Fruit fly (Drosophila melanogaster) whole organism, adult: Measurements from ENCODE around the gene CG31145.

Source experiments
- CG12768 ChIP-seq: fragments of 200-800 bp; sonication (Bioruptor generic); optimal IDR thresholded peaks from 2 replicates; lab custom pipeline; 2017; ENCODE audit warnings: missing biosample characterization, missing genetic modification characterization, mild to moderate bottlenecking, moderate library complexity, missing genetic modification reagents
- CG14711 ChIP-seq: fragments of 200-800 bp; sonication (Bioruptor generic); optimal IDR thresholded peaks from 2 replicates; lab custom pipeline; 2018; ENCODE audit warnings: missing biosample characterization, mild to moderate bottlenecking, missing genetic modification characterization, moderate library complexity
- CG1620 ChIP-seq: fragments of 200-800 bp; sonication (Bioruptor generic); optimal IDR thresholded peaks from 2 replicates; lab custom pipeline; 2016; ENCODE audit warnings: missing biosample characterization, missing genetic modification characterization
- CG5204 ChIP-seq: fragments of 200-800 bp; sonication (Bioruptor generic); optimal IDR thresholded peaks from 2 replicates; lab custom pipeline; 2016; ENCODE audit warnings: missing biosample characterization, missing genetic modification characterization
- CG7045 ChIP-seq: fragments of 200-800 bp; sonication (Bioruptor generic); optimal IDR thresholded peaks from 2 replicates; lab custom pipeline; 2017; ENCODE audit warnings: missing biosample characterization, mild to moderate bottlenecking, missing genetic modification characterization
- CG7101 ChIP-seq: fragments of 200-800 bp; sonication (Bioruptor generic); optimal IDR thresholded peaks from 2 replicates; lab custom pipeline; 2018; ENCODE audit warnings: missing biosample characterization, mild to moderate bottlenecking, missing genetic modification characterization, moderate library complexity
- Clk ChIP-seq: fragments of 200-800 bp; sonication (Bioruptor generic); optimal IDR thresholded peaks from 2 replicates; lab custom pipeline; 2017; ENCODE audit warnings: missing biosample characterization, missing genetic modification characterization
- Hr96 ChIP-seq: fragments of 200-800 bp; sonication (Bioruptor generic); optimal IDR thresholded peaks from 2 replicates; lab custom pipeline; 2016; ENCODE audit warnings: missing biosample characterization, missing genetic modification characterization
- bab1 ChIP-seq: fragments of 200-800 bp; sonication (Bioruptor generic); optimal IDR thresholded peaks from 3 replicates; lab custom pipeline; 2019; ENCODE audit warnings: missing biosample characterization, mild to moderate bottlenecking, missing genetic modification characterization, moderate library complexity
- cic ChIP-seq: fragments of 200-800 bp; sonication (Bioruptor generic); optimal IDR thresholded peaks from 2 replicates; lab custom pipeline; 2017; ENCODE audit warnings: missing biosample characterization, mild to moderate bottlenecking, missing genetic modification characterization, moderate library complexity
- cnc ChIP-seq, 2 experiments: fragments of >200 bp; optimal IDR thresholded peaks; 2 replicates each; lab custom pipeline; 2017
- kay ChIP-seq: fragments of 200-800 bp; sonication (Bioruptor generic); peaks from one replicate; lab custom pipeline; 2016; ENCODE audit warnings: missing biosample characterization, missing genetic modification characterization, borderline replicate concordance
- toe ChIP-seq: fragments of 200-800 bp; sonication (Bioruptor generic); optimal IDR thresholded peaks from 2 replicates; lab custom pipeline; 2016; ENCODE audit warnings: missing biosample characterization, missing genetic modification characterization

- TF ChIP-seq CG1620 (GFP tag; lab: Kevin White, UChicago) (no peak), Hr96 (GFP tag; lab: Kevin White, UChicago) (no peak), cic (no peak), CG5204 (peak; percentile 19), kay (no peak), CG14711 (tag; lab: Kevin White, UChicago) (no peak), Clk (GFP tag; lab: Kevin White, UChicago) (no peak), CG7101 (tag; lab: Kevin White, UChicago) (no peak), cnc (optimal IDR thresholded peaks at IDR 0.05; lab: Kevin White, UChicago) (no peak), CG7045 (peak; percentile 42), bab1 (GFP tag; lab: Kevin White, UChicago) (no peak), CG12768 (GFP tag; lab: Kevin White, UChicago) (peak; percentile 39), toe (GFP tag; lab: Kevin White, UChicago) (no peak)
These were observed 2.0 kb downstream of the CG31145 start for dm6 chr3R:23667451-23667850.
